Worm (Caenorhabditis elegans) whole organism, L4/young adult: ENCODE data around the gene nhr-103.
"Not testable (repeated sequence)": the region's sequence is repeated elsewhere in the genome, so short reads cannot be mapped to it uniquely, and the experiment has no call there.

Experiments used
- W03F9.2 ChIP-seq: fragments of 150-350 bp; optimal IDR thresholded peaks from 2 replicates; lab custom pipeline; 2014; ENCODE audit warnings: missing biosample characterization, missing genetic modification characterization
- dao-5 ChIP-seq: sonication (generic microtip); optimal IDR thresholded peaks from 2 replicates; lab custom pipeline; 2016; ENCODE audit warnings: missing genotype, missing genetic modification characterization, moderate library complexity, missing compliant biosample characterization
- him-1 ChIP-seq: sonication (generic microtip); optimal IDR thresholded peaks from 2 replicates; lab custom pipeline; 2016; ENCODE audit warnings: missing genotype, missing genetic modification reagents, missing genetic modification characterization, missing compliant biosample characterization

Gene nhr-103

ce11 chrV:2238012-2238411 lies 12.8 kb downstream of the nhr-103 start:
- no peak for TF ChIP-seq him-1 (tag; lab: Kevin White, UChicago)
- TF ChIP-seq dao-5 (tag; lab: Kevin White, UChicago): no peak
- no peak for TF ChIP-seq W03F9.2 (tag; lab: Kevin White, UChicago)

ce11 chrV:2242630-2243029 lies 17.4 kb downstream of the nhr-103 start, which contains the start of gene cyp-33C3:
Gene cyp-33C3, plus strand, starts transcription at chrV:2242778.
- no peak for TF ChIP-seq dao-5 (tag; lab: Kevin White, UChicago)
- no peak for TF ChIP-seq him-1 (tag; lab: Kevin White, UChicago)
- no peak for TF ChIP-seq W03F9.2 (tag; lab: Kevin White, UChicago)

ce11 chrV:2244751-2245150 lies 19.5 kb downstream of the nhr-103 start, which contains the start of gene cyp-33C5:
Gene cyp-33C5, plus strand, starts transcription at chrV:2245004.
- no peak for TF ChIP-seq him-1 (tag; lab: Kevin White, UChicago)
- no peak for TF ChIP-seq dao-5 (tag; lab: Kevin White, UChicago)
- TF ChIP-seq W03F9.2 (tag; lab: Kevin White, UChicago): no peak

- TF ChIP-seq him-1 (tag; lab: Kevin White, UChicago) (no peak), W03F9.2 (tag; lab: Kevin White, UChicago) (no peak), dao-5 (tag; lab: Kevin White, UChicago) (no peak)
These were observed 24.1 kb downstream of the nhr-103 start, which contains the start of gene cyp-33C6 for ce11 chrV:2249310-2249709. Gene cyp-33C6, minus strand, starts transcription at chrV:2249410.

- TF ChIP-seq W03F9.2 (tag; lab: Kevin White, UChicago) (no peak), dao-5 (tag; lab: Kevin White, UChicago) (no peak), him-1 (tag; lab: Kevin White, UChicago) (no peak)
These were observed 24.9 kb downstream of the nhr-103 start, which contains the start of gene cyp-33C7 for ce11 chrV:2250126-2250590. Gene cyp-33C7, plus strand, starts transcription at chrV:2250540.

- TF ChIP-seq dao-5 (tag; lab: Kevin White, UChicago) (no peak), him-1 (tag; lab: Kevin White, UChicago) (no peak), W03F9.2 (tag; lab: Kevin White, UChicago) (no peak)
These were observed 26.5 kb downstream of the nhr-103 start for ce11 chrV:2251774-2252173.

ce11 chrV:2254553-2255124 lies 29.4 kb downstream of the nhr-103 start, which contains the start of gene str-253:
Gene str-253, minus strand, starts transcription at chrV:2254603.
- no peak for TF ChIP-seq W03F9.2 (tag; lab: Kevin White, UChicago)
- TF ChIP-seq dao-5 (tag; lab: Kevin White, UChicago): no peak
- TF ChIP-seq him-1 (tag; lab: Kevin White, UChicago): no peak

- TF ChIP-seq him-1, dao-5, W03F9.2 (tag; lab: Kevin White, UChicago): not testable (repeated sequence)
These were observed 30.0 kb downstream of the nhr-103 start, which contains the start of gene F41B5.1 for ce11 chrV:2255191-2255590. Gene F41B5.1, plus strand, starts transcription at chrV:2255533.

ce11 chrV:2259750-2260149 lies 34.5 kb downstream of the nhr-103 start, which contains the start of gene nhr-182:
Gene nhr-182, minus strand, starts transcription at chrV:2259927.
- TF ChIP-seq dao-5 (tag; lab: Kevin White, UChicago) (no peak), him-1 (tag; lab: Kevin White, UChicago) (no peak), W03F9.2 (tag; lab: Kevin White, UChicago) (no peak)

ce11 chrV:2260660-2261059 lies 35.4 kb downstream of the nhr-103 start, which contains the start of gene F41B5.12:
Gene F41B5.12, plus strand, starts transcription at chrV:2260960.
- TF ChIP-seq dao-5 (tag; lab: Kevin White, UChicago) (no peak), W03F9.2 (tag; lab: Kevin White, UChicago) (no peak), him-1 (tag; lab: Kevin White, UChicago) (no peak)

- TF ChIP-seq him-1 (tag; lab: Kevin White, UChicago): no peak
- no peak for TF ChIP-seq dao-5 (tag; lab: Kevin White, UChicago)
- no peak for TF ChIP-seq W03F9.2 (tag; lab: Kevin White, UChicago)
These were observed 39.2 kb downstream of the nhr-103 start, which contains the start of gene nhr-183 for ce11 chrV:2264455-2264854. Gene nhr-183, minus strand, starts transcription at chrV:2264634.

ce11 chrV:2264925-2265324 lies 39.7 kb downstream of the nhr-103 start:
- no peak for TF ChIP-seq him-1 (tag; lab: Kevin White, UChicago)
- no peak for TF ChIP-seq dao-5 (tag; lab: Kevin White, UChicago)
- no peak for TF ChIP-seq W03F9.2 (tag; lab: Kevin White, UChicago)

- TF ChIP-seq dao-5 (tag; lab: Kevin White, UChicago) (no peak), him-1 (tag; lab: Kevin White, UChicago) (no peak), W03F9.2 (tag; lab: Kevin White, UChicago) (no peak)
These were observed 41.7 kb downstream of the nhr-103 start, which contains the start of gene nhr-275 for ce11 chrV:2266958-2267357. Gene nhr-275, minus strand, starts transcription at chrV:2267058.
